1 fruit fly cellular context compared by ENCODE assay signal in genomic region chr3R:17810951-17811706, dm6.
TF ChIP-seq lines count a peak whose summit lies in the region.

Gene Alg1, minus strand, starts transcription at chr3R:17811134.
Gene tinc, plus strand, starts transcription at chr3R:17811541.

TF ChIP-seq in whole organism, embryonic, 481 proteins besides CTCF, POLR2A, EP300 and RAD21 (continued from another document and continues in another):
- peak; percentile 58 for TF ChIP-seq dmrt11E (tag; optimal IDR thresholded peaks at IDR 0.05; lab: Kevin White, UChicago)
- TF ChIP-seq ro (GFP tag; IDR thresholded peaks at IDR 0.05; lab: Robert Waterston, UW): no peak
- TF ChIP-seq CG2202 (tag; optimal IDR thresholded peaks at IDR 0.05; lab: Kevin White, UChicago): peak; percentile 27
- no peak for TF ChIP-seq CG11398 (GFP tag; optimal IDR thresholded peaks at IDR 0.05; lab: Kevin White, UChicago)
- TF ChIP-seq nom (GFP tag; optimal IDR thresholded peaks at IDR 0.05; lab: Kevin White, UChicago): peak; percentile 7
- TF ChIP-seq CG12155 (GFP tag; optimal IDR thresholded peaks at IDR 0.05; lab: Kevin White, UChicago): peak; percentile 59
- peak; percentile 60 for TF ChIP-seq CG15514 (GFP tag; optimal IDR thresholded peaks at IDR 0.05; lab: Kevin White, UChicago)
- peak; percentile 80 for TF ChIP-seq grau (tag; optimal IDR thresholded peaks at IDR 0.05; lab: Kevin White, UChicago)
- TF ChIP-seq grn (GFP tag; optimal IDR thresholded peaks at IDR 0.05; lab: Kevin White, UChicago): peak; percentile 30
- peak; percentile 71 for TF ChIP-seq CG31441 (GFP tag; IDR thresholded peaks at IDR 0.05; lab: Robert Waterston, UW)
- peak; percentile 78 for TF ChIP-seq CG10267 (tag; optimal IDR thresholded peaks at IDR 0.05; lab: Kevin White, UChicago)
- TF ChIP-seq Sox102F (GFP tag; optimal IDR thresholded peaks at IDR 0.05; lab: Kevin White, UChicago): peak; percentile 73
- peak in 1 of 2 experiments; percentile 53 for TF ChIP-seq Pdp1 (GFP tag; optimal IDR thresholded peaks at IDR 0.05; lab: Kevin White, UChicago)
- TF ChIP-seq chif (GFP tag; optimal IDR thresholded peaks at IDR 0.05; lab: Kevin White, UChicago): peak in 1 of 2 experiments; percentile 62
- TF ChIP-seq CG15479 (GFP tag; optimal IDR thresholded peaks at IDR 0.05; lab: Kevin White, UChicago): peak; percentile 83
- no peak for TF ChIP-seq tll (GFP tag; optimal IDR thresholded peaks at IDR 0.05; lab: Kevin White, UChicago)
- peak; percentile 4 for TF ChIP-seq CG5180 (GFP tag; optimal IDR thresholded peaks at IDR 0.05; lab: Kevin White, UChicago)
- peak; percentile 31; the same call in 1 of the 2 replicates for TF ChIP-seq HLH3B (GFP tag; IDR thresholded peaks at IDR 0.05; lab: Robert Waterston, UW)
- TF ChIP-seq CG10274 (GFP tag; optimal IDR thresholded peaks at IDR 0.05; lab: Kevin White, UChicago): no peak
- TF ChIP-seq h (optimal IDR thresholded peaks at IDR 0.05; lab: Kevin White, UChicago): no peak
- no peak for TF ChIP-seq CG17802 (tag; optimal IDR thresholded peaks at IDR 0.05; lab: Kevin White, UChicago)
- peak; percentile 6 for TF ChIP-seq org-1 (GFP tag; optimal IDR thresholded peaks at IDR 0.05; lab: Kevin White, UChicago)
- no peak for TF ChIP-seq C15 (GFP tag; IDR thresholded peaks at IDR 0.05; lab: Robert Waterston, UW)
- no peak for TF ChIP-seq CG10565 (GFP tag; optimal IDR thresholded peaks at IDR 0.05; lab: Kevin White, UChicago)
- TF ChIP-seq Opbp (GFP tag; IDR thresholded peaks at IDR 0.05; lab: Robert Waterston, UW; ENCODE audit: partially characterized antibody): peak; percentile 50; the same call in 1 of the 3 replicates
- no peak for TF ChIP-seq zf30C (GFP tag; optimal IDR thresholded peaks at IDR 0.05; lab: Kevin White, UChicago)
- no peak for TF ChIP-seq CG1233 (GFP tag; optimal IDR thresholded peaks at IDR 0.05; lab: Kevin White, UChicago)
- peak; percentile 24 for TF ChIP-seq zfh2 (GFP tag; optimal IDR thresholded peaks at IDR 0.05; lab: Kevin White, UChicago)
- TF ChIP-seq CG16779 (GFP tag; IDR thresholded peaks at IDR 0.05; lab: Robert Waterston, UW): peak; percentile 51; the same call in 1 of the 2 replicates
- TF ChIP-seq CG7556 (GFP tag; optimal IDR thresholded peaks at IDR 0.05; lab: Kevin White, UChicago): peak; percentile 72
- peak; percentile 89 for TF ChIP-seq gfzf (GFP tag; optimal IDR thresholded peaks at IDR 0.05; lab: Kevin White, UChicago)
- TF ChIP-seq Dref (GFP tag; IDR thresholded peaks at IDR 0.05; lab: Robert Waterston, UW): no peak
- peak; percentile 59 for TF ChIP-seq Sox100B (GFP tag; optimal IDR thresholded peaks at IDR 0.05; lab: Kevin White, UChicago)
- peak; percentile 51; the same call in 1 of the 2 replicates for TF ChIP-seq Drgx (GFP tag; IDR thresholded peaks at IDR 0.05; lab: Robert Waterston, UW)
- TF ChIP-seq z (GFP tag; IDR thresholded peaks at IDR 0.05; lab: Robert Waterston, UW): peak; percentile 35; the same call in 1 of the 3 replicates
- TF ChIP-seq CG18619 (GFP tag; optimal IDR thresholded peaks at IDR 0.05; lab: Kevin White, UChicago): peak; percentile 42
- peak; percentile 72 for TF ChIP-seq lab (GFP tag; optimal IDR thresholded peaks at IDR 0.05; lab: Kevin White, UChicago)
- peak; percentile 76 for TF ChIP-seq CG9932 (GFP tag; IDR thresholded peaks at IDR 0.05; lab: Robert Waterston, UW)
- peak; percentile 26 for TF ChIP-seq CG17186 (GFP tag; optimal IDR thresholded peaks at IDR 0.05; lab: Kevin White, UChicago)
- TF ChIP-seq wek (GFP tag; optimal IDR thresholded peaks at IDR 0.05; lab: Kevin White, UChicago): peak; percentile 87
- peak; percentile 23 for TF ChIP-seq CG7786 (GFP tag; optimal IDR thresholded peaks at IDR 0.05; lab: Kevin White, UChicago)
- TF ChIP-seq amos (GFP tag; IDR thresholded peaks at IDR 0.05; lab: Robert Waterston, UW; ENCODE audit: partially characterized antibody): peak; percentile 47
- TF ChIP-seq btn (GFP tag; optimal IDR thresholded peaks at IDR 0.05; lab: Kevin White, UChicago): no peak
- no peak for TF ChIP-seq en (GFP tag; optimal IDR thresholded peaks at IDR 0.05; lab: Kevin White, UChicago)
- peak; percentile 77 for TF ChIP-seq CG2712 (tag; optimal IDR thresholded peaks at IDR 0.05; lab: Kevin White, UChicago)
- TF ChIP-seq CG17829 (tag; optimal IDR thresholded peaks at IDR 0.05; lab: Kevin White, UChicago): peak; percentile 78
- TF ChIP-seq Ets65A (GFP tag; lab: Kevin White, UChicago): peak; percentile 63
- TF ChIP-seq CG4424 (GFP tag; optimal IDR thresholded peaks at IDR 0.05; lab: Kevin White, UChicago): peak; percentile 60
- peak; percentile 96 for TF ChIP-seq Myb (GFP tag; optimal IDR thresholded peaks at IDR 0.05; lab: Kevin White, UChicago)
- peak; percentile 42; the same call in 1 of the 2 replicates for TF ChIP-seq H2.0 (GFP tag; IDR thresholded peaks at IDR 0.05; lab: Robert Waterston, UW)
- no peak for TF ChIP-seq Vsx1 (GFP tag; optimal IDR thresholded peaks at IDR 0.05; lab: Kevin White, UChicago)
- TF ChIP-seq Sin3A (optimal IDR thresholded peaks at IDR 0.05; lab: Kevin White, UChicago): peak; percentile 32
- 0 out of 2 replicates have a peak, but pooled peaks have one; percentile 27 for TF ChIP-seq ssp (GFP tag; IDR thresholded peaks at IDR 0.05; lab: Robert Waterston, UW)
- peak; percentile 80 for TF ChIP-seq stwl (tag; optimal IDR thresholded peaks at IDR 0.05; lab: Kevin White, UChicago)
- TF ChIP-seq Mes4 (GFP tag; optimal IDR thresholded peaks at IDR 0.05; lab: Kevin White, UChicago): no peak
- peak; percentile 24; the same call in 1 of the 2 replicates for TF ChIP-seq esg (GFP tag; conservative IDR thresholded peaks at IDR 0.05; lab: Robert Waterston, UW)
- peak; percentile 10 for TF ChIP-seq Spps (tag; optimal IDR thresholded peaks at IDR 0.05; lab: Kevin White, UChicago)
- TF ChIP-seq CG11504 (tag; optimal IDR thresholded peaks at IDR 0.05; lab: Kevin White, UChicago): peak; percentile 79
- TF ChIP-seq Bgb (GFP tag; IDR thresholded peaks at IDR 0.05; lab: Robert Waterston, UW; ENCODE audit: partially characterized antibody): peak; percentile 50
- peak; percentile 65 for TF ChIP-seq Fer1 (GFP tag; optimal IDR thresholded peaks at IDR 0.05; lab: Kevin White, UChicago)
- TF ChIP-seq pfk (GFP tag; optimal IDR thresholded peaks at IDR 0.05; lab: Kevin White, UChicago): no peak
- peak; percentile 3 for TF ChIP-seq CG9609 (GFP tag; optimal IDR thresholded peaks at IDR 0.05; lab: Kevin White, UChicago)
- peak; percentile 74 for TF ChIP-seq CG18262 (tag; optimal IDR thresholded peaks at IDR 0.05; lab: Kevin White, UChicago)
- no peak for TF ChIP-seq NC2α (GFP tag; optimal IDR thresholded peaks at IDR 0.05; lab: Kevin White, UChicago)
- TF ChIP-seq CG7357 (GFP tag; IDR thresholded peaks at IDR 0.05; lab: Robert Waterston, UW): 0 out of 3 replicates have a peak, but pooled peaks have one; percentile 58
- no peak for TF ChIP-seq ac (GFP tag; optimal IDR thresholded peaks at IDR 0.05; lab: Kevin White, UChicago)
- TF ChIP-seq CG3838 (GFP tag; optimal IDR thresholded peaks at IDR 0.05; lab: Kevin White, UChicago): peak; percentile 34
- peak; percentile 73 for TF ChIP-seq CG15696 (tag; optimal IDR thresholded peaks at IDR 0.05; lab: Kevin White, UChicago)
- TF ChIP-seq CG17359 (tag; optimal IDR thresholded peaks at IDR 0.05; lab: Kevin White, UChicago): peak; percentile 76
- peak; percentile 22 for TF ChIP-seq Oli (tag; optimal IDR thresholded peaks at IDR 0.05; lab: Kevin White, UChicago)
- peak; percentile 65 for TF ChIP-seq Fer2 (tag; optimal IDR thresholded peaks at IDR 0.05; lab: Kevin White, UChicago)
- TF ChIP-seq CG4617 (GFP tag; optimal IDR thresholded peaks at IDR 0.05; lab: Kevin White, UChicago; ENCODE audit: borderline replicate concordance): peak; percentile 47
- TF ChIP-seq pho (GFP tag; optimal IDR thresholded peaks at IDR 0.05; lab: Kevin White, UChicago): peak; percentile 66
- peak; percentile 59 for TF ChIP-seq CG8388 (GFP tag; optimal IDR thresholded peaks at IDR 0.05; lab: Kevin White, UChicago)
- TF ChIP-seq HmgZ (tag; optimal IDR thresholded peaks at IDR 0.05; lab: Kevin White, UChicago): peak; percentile 62
- no peak for TF ChIP-seq hkb (optimal IDR thresholded peaks at IDR 0.05; lab: Kevin White, UChicago)
- TF ChIP-seq hkb (GFP tag; IDR thresholded peaks at IDR 0.05; lab: Robert Waterston, UW): peak; percentile 52
- TF ChIP-seq Hsf (GFP tag; optimal IDR thresholded peaks at IDR 0.05; lab: Kevin White, UChicago): peak; percentile 65
- peak; percentile 74 for TF ChIP-seq CG8924 (tag; optimal IDR thresholded peaks at IDR 0.05; lab: Kevin White, UChicago)
- peak; percentile 58 for TF ChIP-seq Rfx (GFP tag; IDR thresholded peaks at IDR 0.05; lab: Robert Waterston, UW)
- peak; percentile 55 for TF ChIP-seq CG33557 (GFP tag; optimal IDR thresholded peaks at IDR 0.05; lab: Kevin White, UChicago)
- TF ChIP-seq p53 (GFP tag; optimal IDR thresholded peaks at IDR 0.05; lab: Kevin White, UChicago): no peak
- no peak for TF ChIP-seq CG6175 (GFP tag; IDR thresholded peaks at IDR 0.05; lab: Robert Waterston, UW)
- no peak for TF ChIP-seq prd (optimal IDR thresholded peaks at IDR 0.05; lab: Kevin White, UChicago)
- TF ChIP-seq prd (GFP tag; IDR thresholded peaks at IDR 0.05; lab: Robert Waterston, UW): peak; percentile 56
- peak; percentile 97 for TF ChIP-seq CG17568 (GFP tag; optimal IDR thresholded peaks at IDR 0.05; lab: Kevin White, UChicago)
- TF ChIP-seq CG6765 (GFP tag; optimal IDR thresholded peaks at IDR 0.05; lab: Kevin White, UChicago): peak; percentile 64
- peak; percentile 80 for TF ChIP-seq Fer3 (tag; optimal IDR thresholded peaks at IDR 0.05; lab: Kevin White, UChicago)
- peak; percentile 6 for TF ChIP-seq tx (GFP tag; optimal IDR thresholded peaks at IDR 0.05; lab: Kevin White, UChicago)
- TF ChIP-seq Optix (GFP tag; IDR thresholded peaks at IDR 0.05; lab: Robert Waterston, UW): no peak
- peak; percentile 4 for TF ChIP-seq Side (GFP tag; optimal IDR thresholded peaks at IDR 0.05; lab: Kevin White, UChicago)
- TF ChIP-seq onecut (GFP tag; IDR thresholded peaks at IDR 0.05; lab: Robert Waterston, UW): 0 out of 2 replicates have a peak, but pooled peaks have one; percentile 15
- TF ChIP-seq rib (GFP tag; IDR thresholded peaks at IDR 0.05; lab: Robert Waterston, UW): peak; percentile 42; the same call in 1 of the 2 replicates
- peak; percentile 71 for TF ChIP-seq fd3F (GFP tag; optimal IDR thresholded peaks at IDR 0.05; lab: Kevin White, UChicago)
- TF ChIP-seq CG11247 (GFP tag; IDR thresholded peaks at IDR 0.05; lab: Robert Waterston, UW): 0 out of 2 replicates have a peak, but pooled peaks have one; percentile 4
- no peak for TF ChIP-seq ttk (GFP tag; IDR thresholded peaks at IDR 0.05; lab: Robert Waterston, UW)
- peak; percentile 71 for TF ChIP-seq sens (GFP tag; lab: Kevin White, UChicago)
- TF ChIP-seq pan (optimal IDR thresholded peaks at IDR 0.05; lab: Kevin White, UChicago): no peak
- TF ChIP-seq pan (GFP tag; optimal IDR thresholded peaks at IDR 0.05 in 1 of 2, IDR thresholded peaks at IDR 0.05 in 1 of 2): peak in 1 of 2 experiments; percentile 63
- peak; percentile 74 for TF ChIP-seq CG11695 (GFP tag; IDR thresholded peaks at IDR 0.05; lab: Robert Waterston, UW)
- TF ChIP-seq CG9797 (GFP tag; optimal IDR thresholded peaks at IDR 0.05; lab: Kevin White, UChicago): peak; percentile 90
- TF ChIP-seq ash1 (GFP tag; optimal IDR thresholded peaks at IDR 0.05; lab: Kevin White, UChicago): peak; percentile 3
- no peak for TF ChIP-seq NC2β (GFP tag; optimal IDR thresholded peaks at IDR 0.05; lab: Kevin White, UChicago)
- TF ChIP-seq CG31224 (GFP tag; IDR thresholded peaks at IDR 0.05; lab: Robert Waterston, UW): peak; percentile 28; the same call in 1 of the 2 replicates
- TF ChIP-seq CG13424 (tag; optimal IDR thresholded peaks at IDR 0.05; lab: Kevin White, UChicago): peak; percentile 87
- TF ChIP-seq Camta (GFP tag; optimal IDR thresholded peaks at IDR 0.05; lab: Kevin White, UChicago): peak; percentile 6
- TF ChIP-seq sisA (GFP tag; IDR thresholded peaks at IDR 0.05; lab: Robert Waterston, UW): no peak
- TF ChIP-seq CG43689 (GFP tag; IDR thresholded peaks at IDR 0.05; lab: Robert Waterston, UW): no peak
- TF ChIP-seq tio (GFP tag; optimal IDR thresholded peaks at IDR 0.05; lab: Kevin White, UChicago): no peak
- peak; percentile 24 for TF ChIP-seq Dip3 (GFP tag; optimal IDR thresholded peaks at IDR 0.05; lab: Kevin White, UChicago)
- peak; percentile 7 for TF ChIP-seq chn (GFP tag; optimal IDR thresholded peaks at IDR 0.05; lab: Kevin White, UChicago)
- peak; percentile 81 for TF ChIP-seq CG12659 (GFP tag; optimal IDR thresholded peaks at IDR 0.05; lab: Kevin White, UChicago)
- no peak for TF ChIP-seq CG4730 (GFP tag; IDR thresholded peaks at IDR 0.05; lab: Robert Waterston, UW)
- TF ChIP-seq Hr39 (optimal IDR thresholded peaks at IDR 0.05; lab: Kevin White, UChicago): no peak
- TF ChIP-seq CG13287 (GFP tag; IDR thresholded peaks at IDR 0.05; lab: Robert Waterston, UW; ENCODE audit: partially characterized antibody): peak; percentile 34; the same call in 1 of the 2 replicates
- peak; percentile 23 for TF ChIP-seq CG4820 (GFP tag; optimal IDR thresholded peaks at IDR 0.05; lab: Kevin White, UChicago)
- TF ChIP-seq B-H2 (GFP tag; optimal IDR thresholded peaks at IDR 0.05; lab: Kevin White, UChicago): peak; percentile 56
- TF ChIP-seq Hmr (GFP tag; optimal IDR thresholded peaks at IDR 0.05; lab: Kevin White, UChicago): peak; percentile 76
- TF ChIP-seq CG8765 (GFP tag; IDR thresholded peaks at IDR 0.05; lab: Robert Waterston, UW): no peak
- TF ChIP-seq CG4707 (GFP tag; optimal IDR thresholded peaks at IDR 0.05; lab: Kevin White, UChicago): no peak
- peak; percentile 83 for TF ChIP-seq unpg (GFP tag; optimal IDR thresholded peaks at IDR 0.05; lab: Kevin White, UChicago)
- TF ChIP-seq CG15601 (tag; optimal IDR thresholded peaks at IDR 0.05; lab: Kevin White, UChicago): peak; percentile 74
- no peak for TF ChIP-seq CG8089 (GFP tag; optimal IDR thresholded peaks at IDR 0.05; lab: Kevin White, UChicago)
- no peak for TF ChIP-seq shn (GFP tag; optimal IDR thresholded peaks at IDR 0.05; lab: Kevin White, UChicago)
- peak; percentile 88 for TF ChIP-seq gem (tag; optimal IDR thresholded peaks at IDR 0.05; lab: Kevin White, UChicago)
- TF ChIP-seq CG30403 (GFP tag; optimal IDR thresholded peaks at IDR 0.05; lab: Kevin White, UChicago): peak; percentile 77
- TF ChIP-seq nerfin-1 (tag; optimal IDR thresholded peaks at IDR 0.05; lab: Kevin White, UChicago): no peak
- no peak for TF ChIP-seq salm (tag; optimal IDR thresholded peaks at IDR 0.05; lab: Kevin White, UChicago)
- no peak for TF ChIP-seq pros (GFP tag; optimal IDR thresholded peaks at IDR 0.05; lab: Kevin White, UChicago)
- TF ChIP-seq psq (GFP tag; optimal IDR thresholded peaks at IDR 0.05; lab: Kevin White, UChicago): peak; percentile 17
